Worm (Caenorhabditis elegans): ENCODE data around the gene sas-7.

Gene sas-7

ce11 chrIII:10337508-10338166, 16.8 kb downstream of the sas-7 start, which contains the start of gene ttr-15:
Gene ttr-15, plus strand, starts transcription at chrIII:10337847.
- TF ChIP-seq him-1 (tag; optimal IDR thresholded peaks at IDR 0.05) (no peak), W03F9.2 (tag; optimal IDR thresholded peaks at IDR 0.05) (no peak), dao-5 (tag; optimal IDR thresholded peaks at IDR 0.05) (no peak)

ce11 chrIII:10338992-10339852, 18.4 kb downstream of the sas-7 start:
- TF ChIP-seq W03F9.2 (tag; optimal IDR thresholded peaks at IDR 0.05) (no peak), him-1 (tag; optimal IDR thresholded peaks at IDR 0.05) (no peak), dao-5 (tag; optimal IDR thresholded peaks at IDR 0.05) (no peak)

DNA sequence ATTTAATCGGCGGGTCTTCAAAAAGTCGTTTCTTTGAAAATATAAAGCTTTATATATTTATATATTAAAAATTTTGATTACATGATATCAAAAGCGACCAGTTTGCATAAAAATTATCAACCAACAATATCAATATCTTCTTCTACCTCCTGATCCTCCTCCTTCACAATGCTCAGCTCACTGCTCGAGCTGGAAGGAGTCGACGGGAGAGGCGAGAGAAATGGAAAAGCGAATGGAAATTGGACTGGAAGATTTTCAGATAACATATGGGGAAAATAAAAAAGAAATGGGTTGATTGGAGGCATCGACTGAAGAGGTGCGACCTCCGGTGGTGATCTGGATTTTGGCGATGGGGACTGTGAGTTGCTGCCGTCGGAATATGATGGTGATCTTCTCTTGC, 19.1 kb downstream of the sas-7 start:
- TF ChIP-seq him-1 (tag; optimal IDR thresholded peaks at IDR 0.05) (no peak), dao-5 (tag; optimal IDR thresholded peaks at IDR 0.05) (no peak), W03F9.2 (tag; optimal IDR thresholded peaks at IDR 0.05) (no peak)

DNA sequence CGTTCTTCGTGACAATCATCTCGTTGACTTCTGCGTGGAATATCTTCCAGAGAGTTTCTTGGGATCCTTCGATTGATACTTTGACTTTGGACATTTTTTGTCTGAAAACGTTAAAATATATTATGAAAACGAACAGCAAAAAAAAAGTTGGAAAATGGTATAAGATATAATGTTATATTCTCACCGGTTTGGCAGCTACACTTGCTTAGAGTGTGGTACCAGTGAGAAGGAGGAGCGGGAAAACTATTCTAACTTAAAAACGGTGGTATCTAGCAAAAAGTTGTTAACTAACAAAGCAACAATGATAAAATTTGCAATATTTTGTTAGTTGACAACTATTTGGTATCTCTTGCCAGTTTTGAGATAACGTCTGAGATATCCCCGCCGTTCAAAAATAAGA, 20.9 kb downstream of the sas-7 start, which contains the start of gene tbx-9:
TSS of gene tbx-9 (minus strand) at position 101 of the 400 bp plus-strand sequence.
- TF ChIP-seq him-1 (tag; optimal IDR thresholded peaks at IDR 0.05) (no peak), W03F9.2 (tag; optimal IDR thresholded peaks at IDR 0.05) (no peak), dao-5 (tag; optimal IDR thresholded peaks at IDR 0.05) (no peak)

DNA sequence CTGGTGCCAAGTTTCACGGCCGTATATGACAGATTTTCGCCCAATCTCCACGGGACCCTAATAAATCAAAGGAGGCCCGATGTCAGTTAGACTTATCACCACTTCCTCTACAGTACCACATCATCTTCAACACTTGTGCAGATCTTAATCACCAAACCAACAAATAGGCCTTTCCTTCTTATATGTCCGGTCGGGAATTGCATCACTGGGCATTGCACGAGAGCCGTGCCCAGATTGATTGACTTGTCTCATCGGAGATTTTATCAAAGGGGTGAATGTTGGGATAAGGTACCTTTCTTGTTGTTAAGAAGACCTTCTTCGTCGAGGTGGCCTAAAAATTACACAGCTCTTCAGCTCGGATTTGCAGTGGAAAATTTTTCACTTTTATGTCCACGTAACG, 23.9 kb downstream of the sas-7 start:
- TF ChIP-seq W03F9.2 (tag; optimal IDR thresholded peaks at IDR 0.05) = no peak
- no peak for TF ChIP-seq him-1 (tag; optimal IDR thresholded peaks at IDR 0.05)
- TF ChIP-seq dao-5 (tag; optimal IDR thresholded peaks at IDR 0.05) = no peak

ce11 chrIII:10347049-10347448, 26.2 kb downstream of the sas-7 start, which contains the start of gene tbx-8:
Gene tbx-8, plus strand, starts transcription at chrIII:10347349.
- TF ChIP-seq dao-5 (tag; optimal IDR thresholded peaks at IDR 0.05) = no peak
- no peak for TF ChIP-seq him-1 (tag; optimal IDR thresholded peaks at IDR 0.05)
- no peak for TF ChIP-seq W03F9.2 (tag; optimal IDR thresholded peaks at IDR 0.05)

DNA sequence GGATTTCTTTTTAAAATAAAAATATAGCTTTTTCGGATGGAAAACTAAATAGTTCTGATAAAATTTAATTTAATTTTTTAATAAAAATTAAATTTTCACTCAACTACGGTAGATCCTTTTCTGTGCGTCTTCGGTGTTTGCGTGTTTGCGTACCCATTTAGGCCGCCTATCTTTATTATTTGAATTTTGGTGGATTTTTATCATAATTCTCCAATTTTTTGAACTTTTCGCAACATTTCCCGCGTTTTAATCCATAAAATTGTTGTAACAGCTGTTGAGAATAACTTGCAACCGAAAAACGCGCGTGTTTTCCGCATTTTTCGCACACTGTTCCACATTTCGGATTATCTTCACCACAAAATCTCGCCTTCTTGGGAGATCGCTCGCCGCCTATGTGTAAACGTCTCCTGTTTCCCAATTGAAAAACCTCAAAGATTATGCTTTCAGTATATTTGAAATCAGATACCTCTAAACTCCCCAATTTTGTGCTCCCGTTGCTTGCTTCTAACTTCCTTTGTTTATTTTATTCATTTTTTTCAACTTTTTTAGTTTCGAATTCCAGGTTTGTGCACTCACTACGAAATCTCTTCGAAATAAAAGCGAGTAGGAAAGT, 30.9 kb downstream of the sas-7 start, which contains the start of gene T07C4.3:
TSS of gene T07C4.3 (plus strand) at position 563 of the 613 bp plus-strand sequence.
- TF ChIP-seq him-1 (tag; optimal IDR thresholded peaks at IDR 0.05) (no peak), W03F9.2 (tag; optimal IDR thresholded peaks at IDR 0.05) (no peak), dao-5 (tag; optimal IDR thresholded peaks at IDR 0.05) (no peak)

ce11 chrIII:10353423-10353822, 32.6 kb downstream of the sas-7 start:
- TF ChIP-seq W03F9.2 (tag; optimal IDR thresholded peaks at IDR 0.05) (no peak), dao-5 (tag; optimal IDR thresholded peaks at IDR 0.05) (no peak), him-1 (tag; optimal IDR thresholded peaks at IDR 0.05) (no peak)

- TF ChIP-seq him-1 (tag; optimal IDR thresholded peaks at IDR 0.05) (no peak), W03F9.2 (tag; optimal IDR thresholded peaks at IDR 0.05) (no peak), dao-5 (tag; optimal IDR thresholded peaks at IDR 0.05) (no peak)
Measured at ce11 chrIII:10354591-10354990, 33.8 kb downstream of the sas-7 start.

DNA sequence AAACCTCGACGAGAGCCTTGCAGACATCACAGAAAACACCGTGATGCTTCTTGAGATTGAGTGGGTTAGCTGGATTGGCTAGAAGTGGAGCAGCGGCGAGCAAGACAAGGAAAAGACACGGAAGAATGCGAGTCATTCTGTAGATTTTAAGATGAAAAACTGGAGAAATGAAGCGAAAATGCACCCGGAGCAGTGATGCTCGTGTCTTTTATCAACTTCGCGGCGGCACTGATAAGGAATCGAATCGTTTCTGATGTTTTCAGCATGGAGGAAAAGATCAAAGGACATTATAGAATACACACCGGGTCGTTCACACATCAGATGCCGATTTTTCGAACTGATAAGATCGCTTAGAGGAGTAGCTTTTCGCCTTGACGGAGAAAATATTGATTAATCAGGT, 34.6 kb downstream of the sas-7 start, which contains the start of gene spp-1:
TSS of gene spp-1 (minus strand) at position 287 of the 400 bp plus-strand sequence.
- TF ChIP-seq dao-5 (tag; optimal IDR thresholded peaks at IDR 0.05) (no peak), W03F9.2 (tag; optimal IDR thresholded peaks at IDR 0.05) (no peak), him-1 (tag; optimal IDR thresholded peaks at IDR 0.05) (no peak)

- no peak for TF ChIP-seq him-1 (tag; optimal IDR thresholded peaks at IDR 0.05)
- TF ChIP-seq W03F9.2 (tag; optimal IDR thresholded peaks at IDR 0.05) = peak; percentile 57
Measured at ce11 chrIII:10357598-10358186, 36.9 kb downstream of the sas-7 start, which contains the start of gene umps-1. Gene umps-1, minus strand, starts transcription at chrIII:10357648.

DNA sequence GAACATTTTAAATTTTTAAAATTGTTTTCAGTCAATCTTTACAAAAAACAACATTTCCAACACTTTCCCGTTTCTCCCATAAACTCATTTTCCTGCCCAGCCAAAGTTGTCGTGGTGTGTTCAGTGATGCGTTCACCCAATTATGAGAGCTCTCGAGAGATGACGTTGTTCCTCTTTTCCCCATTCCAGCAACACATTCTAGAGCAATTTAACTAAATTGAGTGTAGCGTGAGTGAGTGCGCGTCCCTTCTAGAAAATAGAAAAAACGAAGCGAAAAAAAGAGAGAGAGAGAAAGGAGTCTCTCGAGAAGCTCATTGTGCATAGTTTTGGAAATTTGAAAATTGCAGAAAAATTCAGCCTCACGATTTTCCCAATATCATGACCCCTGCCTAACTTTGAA, 37.9 kb downstream of the sas-7 start:
- TF ChIP-seq dao-5 (tag; optimal IDR thresholded peaks at IDR 0.05) = no peak
- TF ChIP-seq him-1 (tag; optimal IDR thresholded peaks at IDR 0.05) = no peak
- no peak for TF ChIP-seq W03F9.2 (tag; optimal IDR thresholded peaks at IDR 0.05)

- TF ChIP-seq dao-5 (tag; optimal IDR thresholded peaks at IDR 0.05) (no peak), him-1 (tag; optimal IDR thresholded peaks at IDR 0.05) (no peak), W03F9.2 (tag; optimal IDR thresholded peaks at IDR 0.05) (no peak)
Measured at ce11 chrIII:10359916-10360315, 39.1 kb downstream of the sas-7 start.
